Fruit fly (Drosophila melanogaster) whole organism, embryonic: ENCODE results near the gene Bx42.

Source experiments
- BEAF-32 ChIP-seq: fragments of 200-800 bp; sonication (Bioruptor generic); optimal IDR thresholded peaks from 3 replicates; lab custom pipeline; 2017; ENCODE audit warnings: missing biosample characterization, missing genetic modification characterization, mild to moderate bottlenecking, moderate library complexity, missing genetic modification reagents
- Bgb ChIP-seq: fragments of 200-800 bp; sonication (Bioruptor generic); IDR thresholded peaks from 2 replicates; pipeline ENCODE4 v1.3.6; 2022; ENCODE audit warnings: missing biosample characterization, missing genetic modification characterization; ENCODE audit not compliant: partially characterized antibody
- CG1024 ChIP-seq: fragments of 200-800 bp; sonication (Bioruptor generic); IDR thresholded peaks from 2 replicates; pipeline ENCODE4 v1.3.6; 2022; ENCODE audit warnings: missing biosample characterization, missing genetic modification characterization
- CG11695 ChIP-seq: fragments of 200-800 bp; sonication (Bioruptor generic); IDR thresholded peaks from 3 replicates; pipeline ENCODE4 v1.3.6; 2022; ENCODE audit warnings: missing biosample characterization, missing genetic modification characterization
- CG11696 ChIP-seq: fragments of 200-800 bp; sonication (Bioruptor generic); IDR thresholded peaks from 2 replicates; pipeline ENCODE4 v1.3.6; 2022; ENCODE audit warnings: missing biosample characterization, missing genetic modification characterization
- CG13287 ChIP-seq: fragments of 200-800 bp; sonication (Bioruptor generic); IDR thresholded peaks from 2 replicates; pipeline ENCODE4 v1.3.6; 2022; ENCODE audit warnings: missing biosample characterization, missing genetic modification characterization; ENCODE audit not compliant: partially characterized antibody
- CG14050 ChIP-seq: fragments of 200-800 bp; sonication (Bioruptor generic); IDR thresholded peaks from 3 replicates; pipeline ENCODE4 v1.3.6; 2022; ENCODE audit warnings: missing biosample characterization, missing genetic modification characterization
- CG14860 ChIP-seq: fragments of 200-800 bp; sonication (Bioruptor generic); IDR thresholded peaks from 3 replicates; pipeline ENCODE4 v1.3.6; 2022; ENCODE audit warnings: missing biosample characterization, missing genetic modification characterization; ENCODE audit not compliant: partially characterized antibody
- CG16813 ChIP-seq: fragments of 200-800 bp; sonication (Bioruptor generic); IDR thresholded peaks from 3 replicates; pipeline ENCODE4 v1.3.6; 2022; ENCODE audit warnings: missing biosample characterization, missing genetic modification characterization; ENCODE audit not compliant: partially characterized antibody
- CG32772 ChIP-seq: fragments of 200-800 bp; sonication (Bioruptor generic); IDR thresholded peaks from 2 replicates; pipeline ENCODE4 v1.3.6; 2022; ENCODE audit warnings: missing biosample characterization, missing genetic modification characterization
- CG42726 ChIP-seq: fragments of 200-800 bp; sonication (Bioruptor generic); IDR thresholded peaks from 2 replicates; pipeline ENCODE4 v1.3.6; 2022; ENCODE audit warnings: missing biosample characterization, missing genetic modification characterization; ENCODE audit not compliant: partially characterized antibody
- CG6791 ChIP-seq: fragments of 200-800 bp; sonication (Bioruptor generic); IDR thresholded peaks from 3 replicates; pipeline ENCODE4 v1.3.6; 2022; ENCODE audit warnings: missing biosample characterization, missing genetic modification characterization; ENCODE audit not compliant: partially characterized antibody
- CTCF ChIP-seq: fragments of 200-800 bp; sonication (Bioruptor generic); optimal IDR thresholded peaks from 2 replicates; lab custom pipeline; 2017; ENCODE audit warnings: missing biosample characterization, mild to moderate bottlenecking, missing genetic modification characterization, moderate library complexity
- CkIIα-i1 ChIP-seq: fragments of 200-800 bp; sonication (Bioruptor generic); IDR thresholded peaks from 2 replicates; pipeline ENCODE4 v1.3.6; 2022; ENCODE audit warnings: missing biosample characterization, missing genetic modification characterization
- Dll ChIP-seq: fragments of 200-800 bp; sonication (Bioruptor generic); IDR thresholded peaks from 4 replicates; pipeline ENCODE4 v1.3.6; 2022; ENCODE audit warnings: missing biosample characterization, missing genetic modification characterization; ENCODE audit not compliant: partially characterized antibody
- Dp ChIP-seq: fragments of 200-800 bp; sonication (Bioruptor generic); optimal IDR thresholded peaks from 2 replicates; lab custom pipeline; 2018; ENCODE audit warnings: missing biosample characterization, mild to moderate bottlenecking, missing genetic modification characterization, moderate library complexity
- Dref ChIP-seq: fragments of 200-800 bp; sonication (Bioruptor generic); IDR thresholded peaks from 2 replicates; pipeline ENCODE4 v1.3.6; 2022; ENCODE audit warnings: missing biosample characterization, missing genetic modification characterization
- E2f2 ChIP-seq: fragments of 200-800 bp; sonication (Bioruptor generic); IDR thresholded peaks from 2 replicates; pipeline ENCODE4 v1.3.6; 2022; ENCODE audit warnings: missing biosample characterization, missing genetic modification characterization
- Fer1 ChIP-seq: fragments of 200-800 bp; sonication (Bioruptor generic); optimal IDR thresholded peaks from 2 replicates; lab custom pipeline; 2017; ENCODE audit warnings: missing biosample characterization, mild to moderate bottlenecking, missing genetic modification characterization
- Gsc ChIP-seq: fragments of 200-800 bp; sonication (Bioruptor generic); IDR thresholded peaks from 2 replicates; pipeline ENCODE4 v1.3.6; 2022; ENCODE audit warnings: missing biosample characterization, missing genetic modification characterization
- HLH4C ChIP-seq: fragments of 200-800 bp; sonication (Bioruptor generic); IDR thresholded peaks from 3 replicates; pipeline ENCODE4 v1.3.6; 2022; ENCODE audit warnings: missing biosample characterization, missing genetic modification characterization; ENCODE audit not compliant: partially characterized antibody
- MBD-R2 ChIP-seq: fragments of 200-800 bp; sonication (Bioruptor generic); IDR thresholded peaks from 2 replicates; pipeline ENCODE4 v1.3.6; 2022; ENCODE audit warnings: missing biosample characterization, missing genetic modification characterization
- Opbp ChIP-seq: fragments of 200-800 bp; sonication (Bioruptor generic); IDR thresholded peaks from 3 replicates; pipeline ENCODE4 v1.3.6; 2022; ENCODE audit warnings: missing biosample characterization, missing genetic modification characterization; ENCODE audit not compliant: partially characterized antibody
- Scr ChIP-seq: fragments of 200-800 bp; sonication (Bioruptor generic); IDR thresholded peaks from 2 replicates; pipeline ENCODE4 v1.3.6; 2022; ENCODE audit warnings: missing biosample characterization, missing genetic modification characterization; ENCODE audit not compliant: partially characterized antibody
- Sry-δ ChIP-seq: fragments of 200-800 bp; sonication (Bioruptor generic); optimal IDR thresholded peaks from 2 replicates; lab custom pipeline; 2016; ENCODE audit warnings: missing biosample characterization, missing genetic modification characterization
- amos ChIP-seq: fragments of 200-800 bp; sonication (Bioruptor generic); IDR thresholded peaks from 2 replicates; pipeline ENCODE4 v1.3.6; 2022; ENCODE audit warnings: missing biosample characterization, missing genetic modification characterization; ENCODE audit not compliant: partially characterized antibody
- ato ChIP-seq: fragments of 200-800 bp; sonication (Bioruptor generic); IDR thresholded peaks from 2 replicates; pipeline ENCODE4 v1.3.6; 2022; ENCODE audit warnings: missing biosample characterization, missing genetic modification characterization; ENCODE audit not compliant: partially characterized antibody
- bbx ChIP-seq: fragments of 200-800 bp; sonication (Bioruptor generic); IDR thresholded peaks from 2 replicates; pipeline ENCODE4 v1.3.6; 2022; ENCODE audit warnings: missing biosample characterization, missing genetic modification characterization; ENCODE audit not compliant: partially characterized antibody
- hb ChIP-seq: fragments of 200-800 bp; sonication (Bioruptor generic); IDR thresholded peaks from 3 replicates; pipeline ENCODE4 v1.3.6; 2022; ENCODE audit warnings: missing biosample characterization, missing genetic modification characterization; ENCODE audit not compliant: partially characterized antibody
- knrl ChIP-seq: fragments of 200-800 bp; sonication (Bioruptor generic); IDR thresholded peaks from 3 replicates; pipeline ENCODE4 v1.3.6; 2022; ENCODE audit warnings: missing biosample characterization, missing genetic modification characterization; ENCODE audit not compliant: partially characterized antibody
- pzg ChIP-seq: fragments of 200-800 bp; sonication (Bioruptor generic); optimal IDR thresholded peaks from 3 replicates; lab custom pipeline; 2018; ENCODE audit warnings: missing biosample characterization, mild to moderate bottlenecking, missing genetic modification characterization, moderate library complexity
- unc-4 ChIP-seq: fragments of 200-800 bp; sonication (Bioruptor generic); IDR thresholded peaks from 2 replicates; pipeline ENCODE4 v1.3.6; 2022; ENCODE audit warnings: missing biosample characterization, missing genetic modification characterization; ENCODE audit not compliant: partially characterized antibody
- vnd ChIP-seq: fragments of 200-800 bp; sonication (Bioruptor generic); IDR thresholded peaks from 3 replicates; pipeline ENCODE4 v1.3.6; 2022; ENCODE audit warnings: missing biosample characterization, missing genetic modification characterization; ENCODE audit not compliant: partially characterized antibody

Gene Bx42

DNA sequence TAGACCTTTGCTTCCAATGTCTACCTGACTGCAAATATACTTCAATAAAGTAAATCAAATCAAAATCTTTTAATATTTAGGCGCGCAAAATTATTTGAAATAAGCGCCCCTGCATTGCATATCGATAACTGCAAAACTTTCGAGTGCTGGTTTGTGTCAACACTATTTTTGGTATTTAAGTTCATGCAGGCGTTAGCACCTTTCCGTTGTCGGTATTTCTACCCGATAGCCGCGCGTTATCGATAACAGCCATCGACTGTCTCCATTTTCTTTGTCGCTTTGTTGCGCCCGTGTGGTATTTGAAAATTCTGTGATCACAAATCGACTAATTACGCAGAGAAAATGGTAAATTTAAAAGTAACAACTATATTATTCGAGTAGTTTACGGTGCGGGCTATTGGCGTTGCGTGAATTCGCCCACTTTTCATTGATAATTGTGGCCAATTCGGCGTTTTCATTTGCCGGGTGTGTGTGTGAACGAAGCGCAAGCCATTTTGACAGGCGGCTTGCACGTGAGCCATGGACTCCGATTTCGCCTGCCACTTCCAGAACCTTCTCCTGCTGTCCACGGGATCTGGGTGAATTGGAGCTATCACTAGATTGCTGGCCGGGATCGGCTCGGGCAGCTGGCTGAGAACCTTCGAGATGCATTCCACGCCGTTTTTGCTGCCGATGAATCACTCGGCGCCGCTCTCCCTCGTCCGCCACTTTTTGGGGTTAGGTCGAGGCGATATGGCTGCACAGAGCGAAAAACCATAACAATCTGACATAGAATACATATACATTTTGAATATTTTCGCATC is 16.9 kb downstream of the Bx42 start, which contains the start of gene CCT2 (continued):
- TF ChIP-seq CG32772 (GFP tag; lab: Robert Waterston, UW) (no peak), Gsc (no peak), MBD-R2 (GFP tag; lab: Robert Waterston, UW) (peak; percentile 22; the same call in 1 of the 2 replicates), CkIIα-i1 (GFP tag; lab: Robert Waterston, UW) (no peak), pzg (peak; percentile 94), CG42726 (GFP tag; lab: Robert Waterston, UW) (0 out of 2 replicates have a peak, but pooled peaks have one; percentile 28), CG14050 (no peak), ato (GFP tag; lab: Robert Waterston, UW) (peak; percentile 56; the same call in 1 of the 2 replicates), unc-4 (GFP tag; lab: Robert Waterston, UW) (peak; percentile 70), CG1024 (GFP tag; lab: Robert Waterston, UW) (no peak), CTCF (peak; percentile 0), CG11695 (GFP tag; lab: Robert Waterston, UW) (no peak), vnd (peak; percentile 66), CG11696 (no peak), Fer1 (GFP tag; lab: Kevin White, UChicago) (peak; percentile 5)

DNA sequence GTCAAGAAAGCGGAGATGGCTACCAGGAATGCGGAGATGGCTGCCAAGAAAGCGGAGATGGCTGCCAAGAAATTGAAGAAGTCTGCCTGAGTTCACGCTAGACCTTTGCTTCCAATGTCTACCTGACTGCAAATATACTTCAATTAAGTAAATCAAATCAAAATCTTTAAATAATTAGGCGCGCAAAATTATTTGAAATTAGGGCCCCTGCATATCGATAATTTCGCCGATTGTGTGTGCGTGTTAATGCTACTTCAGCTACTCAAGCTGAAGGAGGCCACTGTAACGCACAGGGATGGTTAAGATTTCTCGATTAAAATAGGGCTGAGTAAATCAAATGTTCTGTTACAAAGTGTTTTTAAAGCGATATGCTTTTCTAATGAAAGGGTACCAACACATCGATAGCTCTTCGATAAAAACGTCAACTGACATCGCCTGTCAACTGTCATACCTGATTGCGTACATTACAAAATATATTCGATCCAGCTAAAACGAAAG is 18.4 kb downstream of the Bx42 start, which contains the start of gene CG6999:
TSS of gene CG6999 (plus strand) at position 448 of the 498 bp plus-strand sequence.
- peak; percentile 36; the same call in 1 of the 2 replicates for TF ChIP-seq bbx (GFP tag; lab: Robert Waterston, UW)
- TF ChIP-seq amos (GFP tag; lab: Robert Waterston, UW) = peak; percentile 34; the same call in 1 of the 2 replicates
- TF ChIP-seq Dref (GFP tag; lab: Robert Waterston, UW) = peak; percentile 60
- 0 out of 3 replicates have a peak, but pooled peaks have one; percentile 39 for TF ChIP-seq Opbp (GFP tag; lab: Robert Waterston, UW)
- TF ChIP-seq Bgb (GFP tag; lab: Robert Waterston, UW) = peak; percentile 33; the same call in 1 of the 2 replicates
- 0 out of 3 replicates have a peak, but pooled peaks have one; percentile 35 for TF ChIP-seq knrl (GFP tag; lab: Robert Waterston, UW)
- TF ChIP-seq E2f2 (GFP tag; lab: Robert Waterston, UW) = peak; percentile 74
- TF ChIP-seq HLH4C (GFP tag; lab: Robert Waterston, UW) = peak; percentile 60; the same call in 1 of the 3 replicates
- TF ChIP-seq CG14860 (GFP tag; lab: Robert Waterston, UW) = 0 out of 3 replicates have a peak, but pooled peaks have one; percentile 16
- TF ChIP-seq BEAF-32 (GFP tag; lab: Kevin White, UChicago) = peak; percentile 34
- 0 out of 3 replicates have a peak, but pooled peaks have one; percentile 44 for TF ChIP-seq CG16813 (GFP tag; lab: Robert Waterston, UW)
- TF ChIP-seq Scr (GFP tag; lab: Robert Waterston, UW) = peak; percentile 54
- TF ChIP-seq Dp (GFP tag; lab: Kevin White, UChicago) = peak; percentile 9
- peak; percentile 39; the same call in 1 of the 2 replicates for TF ChIP-seq CG13287 (GFP tag; lab: Robert Waterston, UW)
- TF ChIP-seq hb (GFP tag; lab: Robert Waterston, UW) = 0 out of 3 replicates have a peak, but pooled peaks have one; percentile 46
- TF ChIP-seq Sry-δ (GFP tag; lab: Kevin White, UChicago) = peak; percentile 6
- TF ChIP-seq Dll = peak; percentile 56; the same call in 1 of the 4 replicates
- TF ChIP-seq ato (GFP tag; lab: Robert Waterston, UW) = peak; percentile 42; the same call in 1 of the 2 replicates
- peak; percentile 39; the same call in 2 of the 3 replicates for TF ChIP-seq CG6791 (GFP tag; lab: Robert Waterston, UW)
